Fruit fly (Drosophila melanogaster) whole organism, embryonic: ENCODE data around the gene RtcB.
A peak's percentile ranks its signal among the peaks of the same experiment; 100 is the strongest.

ENCODE experiments used
- Asciz ChIP-seq: fragments of 200-800 bp; sonication (Bioruptor generic); optimal IDR thresholded peaks from 2 replicates; lab custom pipeline; 2017; ENCODE audit warnings: missing biosample characterization, mild to moderate bottlenecking, missing genetic modification characterization, missing genetic modification reagents
- Awh ChIP-seq: fragments of 200-800 bp; sonication (Bioruptor generic); IDR thresholded peaks from 2 replicates; pipeline ENCODE4, ENCODE4 v1.3.6; 2022; ENCODE audit warnings: missing biosample characterization, missing genetic modification characterization
- CG10543 ChIP-seq: fragments of 200-800 bp; sonication (Bioruptor generic); optimal IDR thresholded peaks from 3 replicates; lab custom pipeline; 2017; ENCODE audit warnings: missing biosample characterization, mild to moderate bottlenecking, missing genetic modification characterization, moderate library complexity
- CG11247 ChIP-seq: fragments of 200-800 bp; sonication (Bioruptor generic); IDR thresholded peaks from 2 replicates; pipeline ENCODE4 v1.3.6; 2022; ENCODE audit warnings: missing biosample characterization, missing genetic modification characterization
- CG11695 ChIP-seq: fragments of 200-800 bp; sonication (Bioruptor generic); IDR thresholded peaks from 3 replicates; pipeline ENCODE4 v1.3.6; 2022; ENCODE audit warnings: missing biosample characterization, missing genetic modification characterization
- CG12219 ChIP-seq: fragments of 200-800 bp; sonication (Bioruptor generic); optimal IDR thresholded peaks from 3 replicates; lab custom pipeline; 2018; ENCODE audit warnings: missing biosample characterization, mild to moderate bottlenecking, missing genetic modification characterization
- CG12659 ChIP-seq: fragments of 200-800 bp; sonication (Bioruptor generic); optimal IDR thresholded peaks from 3 replicates; lab custom pipeline; 2017; ENCODE audit warnings: mild to moderate bottlenecking, missing biosample characterization, missing genetic modification reagents, missing genetic modification characterization
- CG15073 ChIP-seq: fragments of 200-800 bp; sonication (Bioruptor generic); optimal IDR thresholded peaks from 2 replicates; lab custom pipeline; 2016; ENCODE audit warnings: missing biosample characterization, missing genetic modification characterization
- CG16863 ChIP-seq: fragments of 200-800 bp; sonication (Bioruptor generic); optimal IDR thresholded peaks from 3 replicates; lab custom pipeline; 2016; ENCODE audit warnings: missing biosample characterization, missing genetic modification characterization
- CG17359 ChIP-seq: fragments of 200-800 bp; sonication (Bioruptor generic); optimal IDR thresholded peaks from 3 replicates; lab custom pipeline; 2018; ENCODE audit warnings: missing biosample characterization, mild to moderate bottlenecking, missing genetic modification characterization, moderate library complexity
- CG17385 ChIP-seq: fragments of 200-800 bp; sonication (Bioruptor generic); optimal IDR thresholded peaks from 3 replicates; lab custom pipeline; 2018; ENCODE audit warnings: missing biosample characterization, mild to moderate bottlenecking, missing genetic modification characterization
- CG17802 ChIP-seq: fragments of 200-800 bp; sonication (Bioruptor generic); optimal IDR thresholded peaks from 2 replicates; lab custom pipeline; 2018; ENCODE audit warnings: missing biosample characterization, mild to moderate bottlenecking, missing genetic modification characterization, moderate library complexity
- CG17912 ChIP-seq: fragments of 200-800 bp; sonication (Bioruptor generic); optimal IDR thresholded peaks from 2 replicates; lab custom pipeline; 2018; ENCODE audit warnings: missing biosample characterization, mild to moderate bottlenecking, missing genetic modification characterization
- CG31224 ChIP-seq: fragments of 200-800 bp; sonication (Bioruptor generic); IDR thresholded peaks from 2 replicates; pipeline ENCODE4 v1.3.6; 2022; ENCODE audit warnings: missing biosample characterization, missing genetic modification characterization
- CG33557 ChIP-seq: fragments of 200-800 bp; sonication (Bioruptor generic); optimal IDR thresholded peaks from 2 replicates; lab custom pipeline; 2019; ENCODE audit warnings: missing biosample characterization, mild to moderate bottlenecking, missing genetic modification characterization, moderate library complexity
- CG34376 ChIP-seq: fragments of 200-800 bp; sonication (Bioruptor generic); optimal IDR thresholded peaks from 2 replicates; lab custom pipeline; 2018; ENCODE audit warnings: missing biosample characterization, mild to moderate bottlenecking, missing genetic modification characterization
- CG3838 ChIP-seq: fragments of 200-800 bp; sonication (Bioruptor generic); optimal IDR thresholded peaks from 3 replicates; lab custom pipeline; 2016; ENCODE audit warnings: missing biosample characterization, missing genetic modification characterization
- CG4617 ChIP-seq: fragments of 200-800 bp; sonication (Bioruptor generic); optimal IDR thresholded peaks from 3 replicates; lab custom pipeline; 2016; ENCODE audit warnings: missing biosample characterization, missing genetic modification characterization, borderline replicate concordance
- CG4854 ChIP-seq: fragments of 200-800 bp; sonication (Bioruptor generic); optimal IDR thresholded peaks from 2 replicates; lab custom pipeline; 2016; ENCODE audit warnings: missing biosample characterization, missing genetic modification characterization, inconsistent platforms
- CG6654 ChIP-seq: fragments of 200-800 bp; sonication (Bioruptor generic); optimal IDR thresholded peaks from 2 replicates; lab custom pipeline; 2017; ENCODE audit warnings: missing biosample characterization, mild to moderate bottlenecking, missing genetic modification characterization
- CG6689 ChIP-seq: fragments of 200-800 bp; sonication (Bioruptor generic); IDR thresholded peaks from 2 replicates; pipeline ENCODE4 v1.3.6; 2022; ENCODE audit warnings: missing biosample characterization, missing genetic modification characterization
- CG9437 ChIP-seq: fragments of 200-800 bp; sonication (Bioruptor generic); optimal IDR thresholded peaks from 2 replicates; lab custom pipeline; 2018; ENCODE audit warnings: missing biosample characterization, mild to moderate bottlenecking, missing genetic modification characterization
- Dbx ChIP-seq: fragments of 200-800 bp; sonication (Bioruptor generic); IDR thresholded peaks from 3 replicates; pipeline ENCODE4 v1.3.6; 2022; ENCODE audit warnings: missing biosample characterization, missing genetic modification characterization
- Eip74EF ChIP-seq, 2 experiments: fragments of 200-800 bp in 1 of 2; fragments of >200 bp in 1 of 2; sonication (Bioruptor generic) in 1 of 2; optimal IDR thresholded peaks; 2 replicates each; lab custom pipeline; 2017 to 2019; ENCODE audit warnings: missing biosample characterization in 2 of 2, missing genetic modification characterization in 2 of 2, mild to moderate bottlenecking in 1 of 2, moderate library complexity in 1 of 2
- Hand ChIP-seq: fragments of 200-800 bp; sonication (Bioruptor generic); optimal IDR thresholded peaks from 2 replicates; lab custom pipeline; 2017; ENCODE audit warnings: mild to moderate bottlenecking, missing biosample characterization, missing genetic modification reagents, missing genetic modification characterization
- Hmx ChIP-seq: fragments of 200-800 bp; sonication (Bioruptor generic); optimal IDR thresholded peaks from 2 replicates; lab custom pipeline; 2016; ENCODE audit warnings: missing biosample characterization, missing genetic modification characterization
- Hr78 ChIP-seq, 2 experiments: fragments of 200-800 bp in 1 of 2; fragments of >200 bp in 1 of 2; sonication (Bioruptor generic) in 1 of 2; optimal IDR thresholded peaks; 2 replicates each; lab custom pipeline; 2017 to 2019; ENCODE audit warnings: missing biosample characterization in 2 of 2, missing genetic modification characterization in 2 of 2, mild to moderate bottlenecking in 1 of 2, moderate library complexity in 1 of 2
- Mad ChIP-seq: fragments of 200-800 bp; sonication (Bioruptor generic); optimal IDR thresholded peaks from 2 replicates; lab custom pipeline; 2016; ENCODE audit warnings: missing biosample characterization, missing genetic modification characterization
- Oaz ChIP-seq: fragments of 200-800 bp; sonication (Bioruptor generic); IDR thresholded peaks from 2 replicates; pipeline ENCODE4 v1.3.6; 2022; ENCODE audit warnings: missing biosample characterization, missing genetic modification characterization
- Ptx1 ChIP-seq: fragments of 200-800 bp; sonication (Bioruptor generic); IDR thresholded peaks from 2 replicates; pipeline ENCODE4 v1.3.6; 2022; ENCODE audit warnings: missing biosample characterization, missing genetic modification characterization
- abd-A ChIP-seq: fragments of 200-800 bp; sonication (Bioruptor generic); optimal IDR thresholded peaks from 3 replicates; lab custom pipeline; 2019; ENCODE audit warnings: missing biosample characterization, mild to moderate bottlenecking, missing genetic modification characterization, moderate library complexity
- bab2 ChIP-seq: fragments of 200-800 bp; sonication (Bioruptor generic); optimal IDR thresholded peaks from 2 replicates; lab custom pipeline; 2016; ENCODE audit warnings: missing biosample characterization, missing genetic modification characterization
- cato ChIP-seq: fragments of 200-800 bp; sonication (Bioruptor generic); optimal IDR thresholded peaks from 2 replicates; lab custom pipeline; 2016; ENCODE audit warnings: missing biosample characterization, missing genetic modification characterization, borderline replicate concordance
- caup ChIP-seq: fragments of 200-800 bp; sonication (Bioruptor generic); optimal IDR thresholded peaks from 3 replicates; lab custom pipeline; 2017; ENCODE audit warnings: missing biosample characterization, mild to moderate bottlenecking, missing genetic modification characterization, moderate library complexity; ENCODE audit not compliant: severe bottlenecking
- crc ChIP-seq: fragments of 200-800 bp; sonication (Bioruptor generic); optimal IDR thresholded peaks from 2 replicates; lab custom pipeline; 2016; ENCODE audit warnings: missing biosample characterization, missing genetic modification characterization
- dan ChIP-seq: fragments of 200-800 bp; sonication (Bioruptor generic); IDR thresholded peaks from 2 replicates; pipeline ENCODE4 v1.3.6; 2022; ENCODE audit warnings: missing biosample characterization, missing genetic modification characterization
- fd96Cb ChIP-seq: fragments of 200-800 bp; sonication (Bioruptor generic); optimal IDR thresholded peaks from 2 replicates; lab custom pipeline; 2018; ENCODE audit warnings: missing biosample characterization, mild to moderate bottlenecking, missing genetic modification characterization, moderate library complexity
- gsb ChIP-seq: fragments of 200-800 bp; sonication (Bioruptor generic); IDR thresholded peaks from 2 replicates; pipeline ENCODE4 v1.3.6; 2022; ENCODE audit warnings: missing biosample characterization, missing genetic modification characterization
- hb ChIP-seq: fragments of 200-800 bp; sonication (Bioruptor generic); IDR thresholded peaks from 3 replicates; pipeline ENCODE4 v1.3.6; 2022; ENCODE audit warnings: missing biosample characterization, missing genetic modification characterization; ENCODE audit not compliant: partially characterized antibody
- hkb ChIP-seq, 2 experiments: fragments of 200-800 bp in 1 of 2; fragments of >200 bp in 1 of 2; sonication (Bioruptor generic) in 1 of 2; IDR thresholded peaks in 1 of 2; optimal IDR thresholded peaks in 1 of 2; 2 replicates each; pipeline versions ENCODE4 v1.3.6 to Lab custom; 2017 to 2022; ENCODE audit warnings: missing biosample characterization in 1 of 2, missing genetic modification characterization in 1 of 2
- ken ChIP-seq: fragments of 200-800 bp; sonication (Bioruptor generic); IDR thresholded peaks from 3 replicates; pipeline ENCODE4 v1.3.6; 2022; ENCODE audit warnings: missing biosample characterization, missing genetic modification characterization
- p53 ChIP-seq: fragments of 200-800 bp; sonication (Bioruptor generic); optimal IDR thresholded peaks from 2 replicates; lab custom pipeline; 2016; ENCODE audit warnings: missing biosample characterization, missing genetic modification characterization
- phol ChIP-seq: fragments of 200-800 bp; sonication (Bioruptor generic); optimal IDR thresholded peaks from 3 replicates; lab custom pipeline; 2018; ENCODE audit warnings: missing biosample characterization, mild to moderate bottlenecking, missing genetic modification characterization, moderate library complexity
- pzg ChIP-seq: fragments of 200-800 bp; sonication (Bioruptor generic); optimal IDR thresholded peaks from 3 replicates; lab custom pipeline; 2018; ENCODE audit warnings: missing biosample characterization, mild to moderate bottlenecking, missing genetic modification characterization, moderate library complexity
- ro ChIP-seq: fragments of 200-800 bp; sonication (Bioruptor generic); IDR thresholded peaks from 2 replicates; pipeline ENCODE4 v1.3.6; 2022; ENCODE audit warnings: missing biosample characterization, missing genetic modification characterization
- sr ChIP-seq: fragments of 200-800 bp; sonication (Bioruptor generic); IDR thresholded peaks from 3 replicates; pipeline ENCODE4 v1.3.6; 2022; ENCODE audit warnings: missing biosample characterization, missing genetic modification characterization
- tgo ChIP-seq: fragments of 200-800 bp; sonication (Bioruptor generic); IDR thresholded peaks from 3 replicates; pipeline ENCODE4 v1.3.6; 2022; ENCODE audit warnings: missing biosample characterization, missing genetic modification characterization
- vnd ChIP-seq: fragments of 200-800 bp; sonication (Bioruptor generic); IDR thresholded peaks from 3 replicates; pipeline ENCODE4 v1.3.6; 2022; ENCODE audit warnings: missing biosample characterization, missing genetic modification characterization; ENCODE audit not compliant: partially characterized antibody

RtcB gene

DNA sequence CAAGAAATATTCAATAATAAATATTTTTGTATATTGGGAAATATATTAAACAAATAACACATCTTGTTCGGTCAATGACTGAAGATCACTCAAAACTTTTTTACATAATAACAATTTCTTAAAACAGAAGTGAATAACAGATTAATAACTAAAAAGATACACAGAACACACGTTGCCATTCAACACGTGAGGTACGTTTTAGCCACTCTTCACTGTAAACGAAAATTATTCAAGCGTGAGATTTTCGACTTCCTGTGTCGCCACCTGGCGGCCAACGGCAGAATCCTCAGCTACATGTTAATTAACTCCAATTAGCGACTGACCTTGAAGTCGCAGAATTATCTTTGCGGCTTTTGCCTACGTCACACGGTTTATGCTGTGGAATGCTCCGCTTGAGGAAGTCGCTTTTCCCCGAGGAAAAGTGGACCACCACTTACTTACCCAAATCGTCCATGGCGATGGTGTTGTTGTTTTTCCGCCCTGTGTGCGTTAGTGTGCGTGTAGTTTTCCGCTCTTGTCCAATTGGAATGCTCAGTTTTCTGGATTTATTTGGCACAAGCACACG lies 4.6 kb upstream of the RtcB start (continued):
- TF ChIP-seq Mad (GFP tag; lab: Kevin White, UChicago) = peak; percentile 28
- TF ChIP-seq CG4854 = peak; percentile 45
- peak; percentile 9 for TF ChIP-seq CG4617 (GFP tag; lab: Kevin White, UChicago)
- TF ChIP-seq gsb (GFP tag; lab: Robert Waterston, UW) = no peak
- peak; percentile 29 for TF ChIP-seq Hmx (GFP tag; lab: Kevin White, UChicago)
- peak; percentile 75 for TF ChIP-seq phol
- peak; percentile 50 for TF ChIP-seq caup
- TF ChIP-seq CG17802 (tag; lab: Kevin White, UChicago) = peak; percentile 36
- peak; percentile 12 for TF ChIP-seq CG15073 (GFP tag; lab: Kevin White, UChicago)
- TF ChIP-seq Dbx (GFP tag; lab: Robert Waterston, UW) = peak; percentile 43; the same call in 2 of the 3 replicates
- peak; percentile 39 for TF ChIP-seq CG33557 (GFP tag; lab: Kevin White, UChicago)
- TF ChIP-seq Oaz = peak; percentile 23; the same call in 1 of the 2 replicates
- TF ChIP-seq abd-A (tag; lab: Kevin White, UChicago) = no peak
- TF ChIP-seq hb (GFP tag; lab: Robert Waterston, UW) = no peak
- TF ChIP-seq CG12659 (GFP tag; lab: Kevin White, UChicago) = peak; percentile 59
- peak; percentile 73 for TF ChIP-seq CG17912 (GFP tag; lab: Kevin White, UChicago)
- peak; percentile 69 for TF ChIP-seq CG17359 (tag; lab: Kevin White, UChicago)
- no peak for TF ChIP-seq dan
- TF ChIP-seq cato (GFP tag; lab: Kevin White, UChicago) = peak; percentile 28
- TF ChIP-seq Asciz (GFP tag; lab: Kevin White, UChicago) = peak; percentile 32
- peak; percentile 52 for TF ChIP-seq bab2 (GFP tag; lab: Kevin White, UChicago)
- no peak for TF ChIP-seq vnd (GFP tag; lab: Robert Waterston, UW)
- TF ChIP-seq hkb (optimal IDR thresholded peaks at IDR 0.05; lab: Kevin White, UChicago) = no peak
- TF ChIP-seq hkb (GFP tag; IDR thresholded peaks at IDR 0.05; lab: Robert Waterston, UW) = peak; percentile 63
- TF ChIP-seq Awh (GFP tag; lab: Robert Waterston, UW) = peak; percentile 81
- peak; percentile 62 for TF ChIP-seq CG17385 (GFP tag; lab: Kevin White, UChicago)
- peak; percentile 51; the same call in 1 of the 3 replicates for TF ChIP-seq ken (GFP tag; lab: Robert Waterston, UW)
- no peak for TF ChIP-seq CG34376
- peak in 1 of 2 experiments; percentile 66 for TF ChIP-seq Hr78 (GFP tag; optimal IDR thresholded peaks at IDR 0.05; lab: Kevin White, UChicago)
- TF ChIP-seq Ptx1 (GFP tag; lab: Robert Waterston, UW) = peak; percentile 76
- peak; percentile 69 for TF ChIP-seq tgo (GFP tag; lab: Robert Waterston, UW)
- TF ChIP-seq sr (GFP tag; lab: Robert Waterston, UW) = no peak
- peak; percentile 61 for TF ChIP-seq fd96Cb
- peak; percentile 54; the same call in 1 of the 3 replicates for TF ChIP-seq CG11695
- TF ChIP-seq crc (GFP tag; lab: Kevin White, UChicago) = peak; percentile 19
- peak; percentile 47 for TF ChIP-seq CG12219 (GFP tag; lab: Kevin White, UChicago)
- TF ChIP-seq pzg = no peak
- TF ChIP-seq CG6689 (GFP tag; lab: Robert Waterston, UW) = peak; percentile 64; the same call in 1 of the 2 replicates
- TF ChIP-seq CG10543 (GFP tag; lab: Kevin White, UChicago) = peak; percentile 72
- peak; percentile 44 for TF ChIP-seq CG9437
- TF ChIP-seq CG31224 = peak; percentile 38; the same call in 1 of the 2 replicates
- peak; percentile 19 for TF ChIP-seq CG6654 (GFP tag; lab: Kevin White, UChicago)
- peak; percentile 39 for TF ChIP-seq CG16863
- no peak for TF ChIP-seq p53 (GFP tag; lab: Kevin White, UChicago)
- no peak for TF ChIP-seq Hand
- TF ChIP-seq Eip74EF (GFP tag; optimal IDR thresholded peaks at IDR 0.05; lab: Kevin White, UChicago) = no peak
- no peak for TF ChIP-seq CG3838 (GFP tag; lab: Kevin White, UChicago)
- TF ChIP-seq ro = no peak
- peak; percentile 60 for TF ChIP-seq CG11247 (GFP tag; lab: Robert Waterston, UW)
